Fruit fly (Drosophila melanogaster) whole organism, adult: Measurements from ENCODE around the gene CG10214.

Source experiments
- CG11617 ChIP-seq: fragments of 200-800 bp; sonication (Bioruptor generic); optimal IDR thresholded peaks from 2 replicates; lab custom pipeline; 2017; ENCODE audit warnings: mild to moderate bottlenecking, missing biosample characterization, missing genetic modification reagents, missing genetic modification characterization
- CG12768 ChIP-seq: fragments of 200-800 bp; sonication (Bioruptor generic); optimal IDR thresholded peaks from 2 replicates; lab custom pipeline; 2017; ENCODE audit warnings: missing biosample characterization, missing genetic modification characterization, mild to moderate bottlenecking, moderate library complexity, missing genetic modification reagents
- CG14711 ChIP-seq: fragments of 200-800 bp; sonication (Bioruptor generic); optimal IDR thresholded peaks from 2 replicates; lab custom pipeline; 2018; ENCODE audit warnings: missing biosample characterization, mild to moderate bottlenecking, missing genetic modification characterization, moderate library complexity
- CG1620 ChIP-seq: fragments of 200-800 bp; sonication (Bioruptor generic); optimal IDR thresholded peaks from 2 replicates; lab custom pipeline; 2016; ENCODE audit warnings: missing biosample characterization, missing genetic modification characterization
- CG33017 ChIP-seq: fragments of 200-800 bp; sonication (Bioruptor generic); optimal IDR thresholded peaks from 2 replicates; lab custom pipeline; 2018; ENCODE audit warnings: missing biosample characterization, mild to moderate bottlenecking, missing genetic modification characterization, moderate library complexity
- CG5204 ChIP-seq: fragments of 200-800 bp; sonication (Bioruptor generic); optimal IDR thresholded peaks from 2 replicates; lab custom pipeline; 2016; ENCODE audit warnings: missing biosample characterization, missing genetic modification characterization
- CG7045 ChIP-seq: fragments of 200-800 bp; sonication (Bioruptor generic); optimal IDR thresholded peaks from 2 replicates; lab custom pipeline; 2017; ENCODE audit warnings: missing biosample characterization, mild to moderate bottlenecking, missing genetic modification characterization
- CG7101 ChIP-seq: fragments of 200-800 bp; sonication (Bioruptor generic); optimal IDR thresholded peaks from 2 replicates; lab custom pipeline; 2018; ENCODE audit warnings: missing biosample characterization, mild to moderate bottlenecking, missing genetic modification characterization, moderate library complexity
- Clk ChIP-seq: fragments of 200-800 bp; sonication (Bioruptor generic); optimal IDR thresholded peaks from 2 replicates; lab custom pipeline; 2017; ENCODE audit warnings: missing biosample characterization, missing genetic modification characterization
- Crg-1 ChIP-seq: fragments of 200-800 bp; sonication (Bioruptor generic); optimal IDR thresholded peaks from 2 replicates; lab custom pipeline; 2016; ENCODE audit warnings: missing biosample characterization, missing genetic modification characterization
- Hr96 ChIP-seq: fragments of 200-800 bp; sonication (Bioruptor generic); optimal IDR thresholded peaks from 2 replicates; lab custom pipeline; 2016; ENCODE audit warnings: missing biosample characterization, missing genetic modification characterization
- Mnt ChIP-seq: fragments of 200-800 bp; sonication (Bioruptor generic); optimal IDR thresholded peaks from 2 replicates; lab custom pipeline; 2016; ENCODE audit warnings: missing biosample characterization, mild to moderate bottlenecking, missing genetic modification characterization
- bab1 ChIP-seq: fragments of 200-800 bp; sonication (Bioruptor generic); optimal IDR thresholded peaks from 3 replicates; lab custom pipeline; 2019; ENCODE audit warnings: missing biosample characterization, mild to moderate bottlenecking, missing genetic modification characterization, moderate library complexity
- cic ChIP-seq: fragments of 200-800 bp; sonication (Bioruptor generic); optimal IDR thresholded peaks from 2 replicates; lab custom pipeline; 2017; ENCODE audit warnings: missing biosample characterization, mild to moderate bottlenecking, missing genetic modification characterization, moderate library complexity
- cnc ChIP-seq, 2 experiments: fragments of >200 bp; optimal IDR thresholded peaks; 2 replicates each; lab custom pipeline; 2017
- kay ChIP-seq: fragments of 200-800 bp; sonication (Bioruptor generic); peaks from one replicate; lab custom pipeline; 2016; ENCODE audit warnings: missing biosample characterization, missing genetic modification characterization, borderline replicate concordance
- ovo ChIP-seq: fragments of 200-800 bp; sonication (Bioruptor generic); optimal IDR thresholded peaks from 2 replicates; lab custom pipeline; 2016; ENCODE audit warnings: missing biosample characterization, missing genetic modification characterization
- pad ChIP-seq: fragments of 200-800 bp; sonication (Bioruptor generic); optimal IDR thresholded peaks from 3 replicates; lab custom pipeline; 2017; ENCODE audit warnings: missing biosample characterization, missing genetic modification characterization, mild to moderate bottlenecking, moderate library complexity, missing genetic modification reagents
- tj ChIP-seq: fragments of 200-800 bp; sonication (Bioruptor generic); optimal IDR thresholded peaks from 3 replicates; lab custom pipeline; 2017; ENCODE audit warnings: missing biosample characterization, mild to moderate bottlenecking, missing genetic modification characterization, moderate library complexity
- toe ChIP-seq: fragments of 200-800 bp; sonication (Bioruptor generic); optimal IDR thresholded peaks from 2 replicates; lab custom pipeline; 2016; ENCODE audit warnings: missing biosample characterization, missing genetic modification characterization

Gene CG10214

DNA sequence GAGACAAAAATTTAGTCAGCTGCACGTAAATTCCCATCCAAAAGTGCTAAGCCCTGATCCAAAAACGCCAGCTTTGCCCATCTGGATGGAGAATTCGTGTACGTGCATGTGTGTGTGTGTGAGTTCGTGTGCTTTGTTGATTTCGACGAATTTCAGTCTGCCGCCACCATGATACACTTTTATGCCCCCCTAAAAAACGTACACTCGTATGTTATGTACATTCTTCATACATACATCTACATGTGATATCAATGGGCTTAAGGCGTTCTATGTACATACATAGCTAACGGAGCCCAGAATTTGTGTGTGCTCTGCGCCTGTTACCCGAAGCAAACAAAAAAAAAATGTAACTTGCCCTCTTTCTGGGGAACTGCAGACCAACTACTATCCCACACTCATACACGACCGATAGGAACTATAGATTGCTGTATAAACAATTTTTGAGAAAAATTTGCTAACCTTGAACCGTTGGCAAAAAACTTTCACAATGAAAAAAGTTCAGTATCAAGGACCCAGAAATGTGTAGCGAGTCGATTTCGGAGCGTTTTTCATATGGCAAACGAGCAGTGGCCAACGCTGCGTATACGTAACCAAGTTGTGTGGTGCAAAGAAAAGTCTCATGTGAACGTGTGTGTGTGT lies 41.5 kb downstream of the CG10214 start:
- TF ChIP-seq CG14711 (tag; lab: Kevin White, UChicago) (no peak), Hr96 (GFP tag; lab: Kevin White, UChicago) (no peak), tj (GFP tag; lab: Kevin White, UChicago) (no peak), CG5204 (GFP tag; lab: Kevin White, UChicago) (no peak), CG12768 (peak; percentile 32), Mnt (GFP tag; lab: Kevin White, UChicago) (no peak), kay (GFP tag; lab: Kevin White, UChicago) (no peak)

DNA sequence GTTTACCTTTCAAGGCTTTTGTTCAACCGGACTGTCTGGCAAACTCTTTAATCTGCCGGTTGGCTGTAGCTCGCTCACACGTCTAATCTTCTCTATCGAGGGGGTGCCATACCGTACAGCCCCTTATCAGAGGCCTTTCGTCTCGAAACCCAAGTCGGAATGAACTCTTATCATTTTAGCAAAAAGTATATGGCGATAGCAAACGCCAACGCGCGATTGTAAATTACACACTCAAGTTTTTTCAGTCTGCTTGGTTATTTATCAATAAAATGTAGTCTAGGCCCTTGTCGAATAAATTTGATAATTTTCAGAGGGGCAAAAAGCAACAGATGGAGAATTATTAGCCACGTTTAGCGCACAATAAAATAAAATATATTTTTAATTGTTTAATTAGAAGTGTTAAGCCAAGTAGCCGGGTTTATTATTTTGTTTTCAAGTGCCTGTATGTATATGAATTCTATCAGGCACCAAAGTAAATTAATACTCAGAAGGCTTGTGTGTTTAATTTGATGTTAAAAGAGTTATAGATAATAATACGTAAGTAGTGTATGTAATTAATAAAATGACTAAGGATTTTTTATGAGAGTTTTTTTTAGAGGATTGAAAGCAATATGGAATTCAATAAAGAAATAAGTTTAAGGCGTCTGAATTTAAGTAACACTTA lies 42.3 kb downstream of the CG10214 start:
- TF ChIP-seq CG33017 (tag; lab: Kevin White, UChicago) (peak; percentile 24), toe (GFP tag; lab: Kevin White, UChicago) (no peak), cnc (optimal IDR thresholded peaks at IDR 0.05; lab: Kevin White, UChicago) (peak in 1 of 2 experiments; percentile 16), bab1 (GFP tag; lab: Kevin White, UChicago) (no peak), Crg-1 (GFP tag; lab: Kevin White, UChicago) (no peak), kay (GFP tag; lab: Kevin White, UChicago) (no peak), cic (GFP tag; lab: Kevin White, UChicago) (peak; percentile 90), CG12768 (peak; percentile 18), Mnt (GFP tag; lab: Kevin White, UChicago) (peak; percentile 34)

dm6 chr3R:23723381-23724034 lies 43.8 kb downstream of the CG10214 start:
- TF ChIP-seq Crg-1 (GFP tag; lab: Kevin White, UChicago) (peak; percentile 92), CG7101 (tag; lab: Kevin White, UChicago) (peak; percentile 77), CG11617 (peak; percentile 79), tj (GFP tag; lab: Kevin White, UChicago) (peak; percentile 88), bab1 (GFP tag; lab: Kevin White, UChicago) (peak; percentile 4), CG5204 (GFP tag; lab: Kevin White, UChicago) (peak; percentile 11), CG1620 (GFP tag; lab: Kevin White, UChicago) (no peak), Clk (peak; percentile 81), CG14711 (tag; lab: Kevin White, UChicago) (no peak), toe (GFP tag; lab: Kevin White, UChicago) (peak; percentile 54), cnc (optimal IDR thresholded peaks at IDR 0.05; lab: Kevin White, UChicago) (no peak), Hr96 (GFP tag; lab: Kevin White, UChicago) (peak; percentile 65), ovo (peak; percentile 94), kay (GFP tag; lab: Kevin White, UChicago) (peak; percentile 98), pad (GFP tag; lab: Kevin White, UChicago) (peak; percentile 89), CG7045 (peak; percentile 80), CG33017 (tag; lab: Kevin White, UChicago) (peak; percentile 72), Mnt (GFP tag; lab: Kevin White, UChicago) (peak; percentile 91), cic (GFP tag; lab: Kevin White, UChicago) (peak; percentile 99), CG12768 (peak; percentile 55)

DNA sequence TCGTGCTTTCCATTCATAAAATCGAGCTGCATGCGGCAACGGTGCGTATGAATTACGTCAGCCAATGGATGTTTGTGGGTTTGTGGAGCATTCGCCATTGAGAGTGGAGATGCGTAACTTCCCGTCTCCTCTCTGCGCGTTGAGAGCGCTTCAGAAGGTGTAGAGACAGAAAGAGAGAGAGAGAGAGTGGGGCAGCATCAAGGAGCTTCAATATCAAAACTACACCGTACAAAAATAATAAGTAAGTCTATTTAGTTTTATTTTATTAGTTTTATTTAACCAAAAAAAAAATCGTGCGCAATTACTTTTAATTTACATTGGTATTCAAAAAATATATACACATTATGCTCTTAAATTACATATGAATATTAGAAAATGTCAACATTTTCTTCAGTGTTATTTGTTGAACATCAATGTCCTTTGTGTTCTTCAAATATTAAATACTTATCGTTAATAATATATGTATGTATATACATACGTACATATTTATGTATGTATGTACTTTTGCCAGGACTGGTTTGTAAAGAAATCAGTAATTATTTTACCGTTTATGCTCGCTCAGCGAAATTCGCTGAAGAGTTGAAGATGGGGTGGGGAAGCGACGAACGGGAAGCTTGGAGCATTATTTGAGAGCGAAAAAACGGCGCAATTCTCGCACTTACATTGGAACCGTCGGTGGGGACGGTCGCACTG lies 44.5 kb downstream of the CG10214 start, which contains the start of gene CG10365:
Gene CG10365 (plus strand): TSS at position 652 of the 693 bp plus-strand sequence.
- no peak for TF ChIP-seq Crg-1 (GFP tag; lab: Kevin White, UChicago)
- no peak for TF ChIP-seq Mnt (GFP tag; lab: Kevin White, UChicago)
- peak; percentile 27 for TF ChIP-seq CG5204 (GFP tag; lab: Kevin White, UChicago)
- TF ChIP-seq CG12768, result no peak
- TF ChIP-seq CG14711 (tag; lab: Kevin White, UChicago), result peak; percentile 83
- peak; percentile 83 for TF ChIP-seq CG33017 (tag; lab: Kevin White, UChicago)
- peak; percentile 73 for TF ChIP-seq CG7045
- TF ChIP-seq CG7101 (tag; lab: Kevin White, UChicago), result peak; percentile 78
- TF ChIP-seq cic (GFP tag; lab: Kevin White, UChicago), result no peak
- TF ChIP-seq toe (GFP tag; lab: Kevin White, UChicago), result no peak
- TF ChIP-seq cnc (optimal IDR thresholded peaks at IDR 0.05; lab: Kevin White, UChicago), result no peak
- TF ChIP-seq Hr96 (GFP tag; lab: Kevin White, UChicago), result no peak
- peak; percentile 81 for TF ChIP-seq kay (GFP tag; lab: Kevin White, UChicago)
- no peak for TF ChIP-seq ovo
- TF ChIP-seq Clk, result no peak
- peak; percentile 98 for TF ChIP-seq pad (GFP tag; lab: Kevin White, UChicago)
- TF ChIP-seq bab1 (GFP tag; lab: Kevin White, UChicago), result no peak
- no peak for TF ChIP-seq CG1620 (GFP tag; lab: Kevin White, UChicago)
- no peak for TF ChIP-seq CG11617
- TF ChIP-seq tj (GFP tag; lab: Kevin White, UChicago), result peak; percentile 98

DNA sequence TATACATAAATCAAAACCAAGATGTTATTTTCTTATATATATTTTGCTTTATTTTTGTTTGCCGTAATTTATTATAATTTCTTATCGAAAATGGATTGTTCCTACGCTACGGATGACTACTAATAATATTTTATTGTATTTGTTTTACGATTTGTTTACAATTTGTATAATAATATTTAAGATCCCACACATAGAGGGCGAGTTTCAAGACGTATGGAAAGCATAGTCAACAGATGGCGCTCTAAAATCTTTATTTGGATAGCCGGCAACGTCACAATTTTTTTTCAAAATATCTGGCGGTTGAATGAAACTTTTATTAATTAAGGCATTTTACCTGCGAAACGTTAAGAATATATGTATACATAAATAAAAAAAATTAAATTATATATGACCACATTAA lies 45.4 kb downstream of the CG10214 start:
- peak; percentile 36 for TF ChIP-seq Hr96 (GFP tag; lab: Kevin White, UChicago)
- TF ChIP-seq Crg-1 (GFP tag; lab: Kevin White, UChicago), result peak; percentile 35
- no peak for TF ChIP-seq CG12768
- TF ChIP-seq Mnt (GFP tag; lab: Kevin White, UChicago), result peak; percentile 35
- TF ChIP-seq CG33017 (tag; lab: Kevin White, UChicago), result peak; percentile 12
- TF ChIP-seq CG5204 (GFP tag; lab: Kevin White, UChicago), result no peak
- TF ChIP-seq CG14711 (tag; lab: Kevin White, UChicago), result no peak
- TF ChIP-seq CG7101 (tag; lab: Kevin White, UChicago), result peak; percentile 58
- no peak for TF ChIP-seq CG11617
- peak; percentile 78 for TF ChIP-seq bab1 (GFP tag; lab: Kevin White, UChicago)
- peak; percentile 58 for TF ChIP-seq toe (GFP tag; lab: Kevin White, UChicago)
- TF ChIP-seq CG7045, result peak; percentile 30
- TF ChIP-seq pad (GFP tag; lab: Kevin White, UChicago), result no peak
- no peak for TF ChIP-seq cnc (optimal IDR thresholded peaks at IDR 0.05; lab: Kevin White, UChicago)
- TF ChIP-seq tj (GFP tag; lab: Kevin White, UChicago), result no peak
- no peak for TF ChIP-seq Clk
- TF ChIP-seq ovo, result no peak
- TF ChIP-seq cic (GFP tag; lab: Kevin White, UChicago), result peak; percentile 25
- TF ChIP-seq kay (GFP tag; lab: Kevin White, UChicago), result peak; percentile 83
- TF ChIP-seq CG1620 (GFP tag; lab: Kevin White, UChicago), result peak; percentile 60
